Fruit fly (Drosophila melanogaster) Kc167 (cell line): ENCODE results near the gene Cpr72Ea.

Experiments
- h ChIP-seq: fragments of >200 bp; optimal IDR thresholded peaks from 3 replicates; lab custom pipeline; 2018; ENCODE audit warnings: missing external identifiers
- psq ChIP-seq: fragments of >200 bp; optimal IDR thresholded peaks from 2 replicates; lab custom pipeline; 2017; ENCODE audit warnings: missing external identifiers

DNA sequence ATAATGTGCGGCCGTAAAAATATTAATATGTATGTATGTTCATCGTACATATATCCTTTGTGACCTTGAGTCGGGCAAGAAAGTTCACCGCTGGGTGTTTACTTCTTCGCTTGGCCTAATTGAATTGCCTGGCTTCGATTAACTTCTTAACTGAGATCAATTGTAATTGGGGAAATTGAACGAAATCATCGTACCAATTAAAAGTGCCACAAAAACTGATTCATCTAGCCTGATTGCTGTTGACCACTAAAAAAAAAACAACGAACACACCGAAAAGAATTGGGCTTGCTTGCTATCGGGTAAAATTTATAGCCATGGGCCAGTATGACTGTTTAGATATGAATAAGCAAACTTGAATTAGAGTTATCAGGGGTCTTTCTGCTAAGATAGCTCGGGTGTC, 39.9 kb downstream of the Cpr72Ea start:
- no peak for TF ChIP-seq h
- TF ChIP-seq psq, result no peak
